Fruit fly (Drosophila melanogaster): ENCODE measurements around the gene CG31689.

Gene CG31689

DNA sequence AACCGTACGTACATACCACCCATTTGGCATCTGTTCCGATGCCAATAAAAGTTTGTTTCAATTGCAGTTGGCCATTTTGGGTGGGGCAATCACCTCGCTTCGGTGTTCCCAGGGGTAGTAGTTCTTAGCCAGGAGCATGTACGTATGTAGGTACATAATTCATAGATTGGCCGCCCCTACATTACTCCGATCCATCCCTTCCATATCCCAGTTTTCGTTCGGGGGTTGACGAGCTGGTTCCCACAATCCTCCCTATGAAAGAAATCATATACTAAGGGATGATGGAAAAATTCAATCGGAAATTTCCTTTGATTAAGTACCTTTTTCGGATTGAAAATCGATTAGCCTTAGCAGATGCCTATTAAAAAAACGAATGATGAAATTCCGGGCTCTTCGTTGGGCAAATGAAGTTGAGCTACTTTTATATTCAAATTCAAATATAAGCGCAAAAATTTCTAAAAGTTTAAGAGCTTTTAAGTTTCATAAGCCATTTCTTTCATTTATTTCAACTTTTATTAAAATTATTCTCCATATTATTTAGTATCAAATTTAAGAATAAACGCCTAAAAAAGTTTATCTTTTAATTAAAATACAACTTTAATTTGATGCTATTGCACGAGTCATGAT is 32.6 kb downstream of the CG31689 start (continued):
- 0 out of 2 replicates have a peak, but pooled peaks have one; percentile 6 for TF ChIP-seq CG32532 (GFP tag; IDR thresholded peaks at IDR 0.05)
- TF ChIP-seq CG11093 (GFP tag; IDR thresholded peaks at IDR 0.05) = no peak
- TF ChIP-seq Atf-2 (GFP tag; optimal IDR thresholded peaks at IDR 0.05) = no peak
- TF ChIP-seq HLHmδ (GFP tag; optimal IDR thresholded peaks at IDR 0.05) = no peak
- no peak for TF ChIP-seq NC2β (GFP tag; optimal IDR thresholded peaks at IDR 0.05)
- TF ChIP-seq hth (optimal IDR thresholded peaks at IDR 0.05) = no peak
- TF ChIP-seq Dbx (GFP tag; IDR thresholded peaks at IDR 0.05) = peak; percentile 50; the same call in 2 of the 3 replicates
- no peak for TF ChIP-seq crp (GFP tag; optimal IDR thresholded peaks at IDR 0.05)

DNA sequence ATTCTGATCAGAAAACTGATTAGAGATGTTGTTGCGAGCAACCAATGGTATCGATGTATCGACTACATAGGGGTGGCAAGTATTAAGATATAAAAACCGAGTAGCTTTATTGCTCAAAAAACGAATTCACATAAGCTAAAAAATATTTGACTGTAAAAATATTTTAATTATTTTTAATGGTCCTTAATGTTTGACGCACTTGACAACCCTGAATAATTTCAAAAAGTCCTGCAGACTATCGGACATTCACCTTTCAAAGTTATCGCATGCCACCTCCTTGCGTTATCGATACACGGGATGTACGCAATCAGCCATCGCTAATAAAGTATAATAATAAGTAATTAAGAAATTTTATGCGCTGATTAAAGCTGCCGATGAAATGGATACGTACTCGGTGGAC is 34.2 kb downstream of the CG31689 start, which contains the start of the genes HemK2, Snapin and Tnpo-SR:
TSS of gene HemK2 (minus strand) at position 24 of the 400 bp plus-strand sequence.
TSS of gene Snapin (minus strand) at position 24 of the 400 bp plus-strand sequence.
TSS of gene Tnpo-SR (plus strand) at position 271 of the 400 bp plus-strand sequence.
- peak; percentile 63 for TF ChIP-seq ab (GFP tag; optimal IDR thresholded peaks at IDR 0.05)
- peak; percentile 53 for TF ChIP-seq btn (GFP tag; optimal IDR thresholded peaks at IDR 0.05)
- TF ChIP-seq lola (GFP tag; optimal IDR thresholded peaks at IDR 0.05) = peak in 1 of 3 experiments; percentile 88
- peak; percentile 79 for TF ChIP-seq CG11723 (GFP tag; optimal IDR thresholded peaks at IDR 0.05)
- peak; percentile 88 for TF ChIP-seq CrebB (tag; optimal IDR thresholded peaks at IDR 0.05)
- TF ChIP-seq eve (GFP tag; optimal IDR thresholded peaks at IDR 0.05) = no peak
- TF ChIP-seq Ets97D (GFP tag; optimal IDR thresholded peaks at IDR 0.05) = peak; percentile 82
- TF ChIP-seq CG15696 (tag; optimal IDR thresholded peaks at IDR 0.05) = peak; percentile 97
- TF ChIP-seq amos (GFP tag; IDR thresholded peaks at IDR 0.05; ENCODE audit: partially characterized antibody) = peak; percentile 93
- peak; percentile 93 for TF ChIP-seq ranshi (GFP tag; IDR thresholded peaks at IDR 0.05)
- peak; percentile 92 for TF ChIP-seq Sox102F (GFP tag; optimal IDR thresholded peaks at IDR 0.05)
- peak; percentile 81 for TF ChIP-seq tna (GFP tag; IDR thresholded peaks at IDR 0.05; ENCODE audit: partially characterized antibody)
- peak; percentile 41 for TF ChIP-seq grn (GFP tag; optimal IDR thresholded peaks at IDR 0.05)
- peak; percentile 77 for TF ChIP-seq nom (GFP tag; optimal IDR thresholded peaks at IDR 0.05)
- TF ChIP-seq onecut (GFP tag; IDR thresholded peaks at IDR 0.05) = peak; percentile 83
- TF ChIP-seq Nf-YB (GFP tag; optimal IDR thresholded peaks at IDR 0.05) = peak; percentile 68
- TF ChIP-seq lab (GFP tag; optimal IDR thresholded peaks at IDR 0.05) = peak; percentile 94
- peak; percentile 67 for TF ChIP-seq CG9437 (GFP tag; optimal IDR thresholded peaks at IDR 0.05)
- peak; percentile 73 for TF ChIP-seq dati (GFP tag; IDR thresholded peaks at IDR 0.05)
- TF ChIP-seq CG10321 (GFP tag; IDR thresholded peaks at IDR 0.05) = peak; percentile 47; the same call in 1 of the 2 replicates
- no peak for TF ChIP-seq Hr78 (GFP tag; optimal IDR thresholded peaks at IDR 0.05)
- peak; percentile 85 for TF ChIP-seq CG10979 (tag; optimal IDR thresholded peaks at IDR 0.05)
- TF ChIP-seq CG12659 (GFP tag; optimal IDR thresholded peaks at IDR 0.05) = peak; percentile 96
- TF ChIP-seq jumu (GFP tag; optimal IDR thresholded peaks at IDR 0.05) = peak; percentile 85
- TF ChIP-seq HLH4C (GFP tag; IDR thresholded peaks at IDR 0.05; ENCODE audit: partially characterized antibody) = peak; percentile 95
- TF ChIP-seq YL-1 (GFP tag; optimal IDR thresholded peaks at IDR 0.05) = peak; percentile 89
- peak; percentile 98 for TF ChIP-seq Doc3 (GFP tag; IDR thresholded peaks at IDR 0.05; ENCODE audit: partially characterized antibody)
- peak; percentile 63 for TF ChIP-seq her (GFP tag; optimal IDR thresholded peaks at IDR 0.05)
- TF ChIP-seq CG17328 (GFP tag; IDR thresholded peaks at IDR 0.05) = peak; percentile 91
- TF ChIP-seq dm (GFP tag; optimal IDR thresholded peaks at IDR 0.05) = peak; percentile 72
- peak; percentile 55 for TF ChIP-seq CG12071 (GFP tag; optimal IDR thresholded peaks at IDR 0.05)
- peak; percentile 93 for TF ChIP-seq HmgZ (tag; optimal IDR thresholded peaks at IDR 0.05)
- TF ChIP-seq Camta (GFP tag; optimal IDR thresholded peaks at IDR 0.05) = peak; percentile 83
- peak; percentile 89 for TF ChIP-seq ttk (GFP tag; IDR thresholded peaks at IDR 0.05)
- no peak for TF ChIP-seq CG8478 (optimal IDR thresholded peaks at IDR 0.05)
- TF ChIP-seq CG8944 (GFP tag; optimal IDR thresholded peaks at IDR 0.05) = peak; percentile 69
- TF ChIP-seq CG30403 (GFP tag; optimal IDR thresholded peaks at IDR 0.05) = peak; percentile 95
- TF ChIP-seq nerfin-2 (GFP tag; IDR thresholded peaks at IDR 0.05; ENCODE audit: partially characterized antibody) = peak; percentile 79; the same call in 1 of the 2 replicates
- TF ChIP-seq D19A (tag; optimal IDR thresholded peaks at IDR 0.05) = peak; percentile 80
- TF ChIP-seq B-H2 (GFP tag; optimal IDR thresholded peaks at IDR 0.05) = peak; percentile 95

Measured in whole organism, embryonic.